Fruit fly (Drosophila melanogaster): ENCODE results near the gene CG4116.

Gene CG4116

dm6 chrX:3022464-3022863 is 44.9 kb downstream of the CG4116 start:
- TF ChIP-seq ato (GFP tag; IDR thresholded peaks at IDR 0.05; ENCODE audit: partially characterized antibody) (no peak), CG12299 (tag; optimal IDR thresholded peaks at IDR 0.05) (peak; percentile 20), CG7928 (GFP tag; optimal IDR thresholded peaks at IDR 0.05) (no peak), CG15479 (GFP tag; optimal IDR thresholded peaks at IDR 0.05) (no peak), CG18599 (GFP tag; optimal IDR thresholded peaks at IDR 0.05) (peak; percentile 69), corto (GFP tag; optimal IDR thresholded peaks at IDR 0.05) (no peak), zen2 (GFP tag; IDR thresholded peaks at IDR 0.05; ENCODE audit: partially characterized antibody) (no peak), unc-4 (GFP tag; IDR thresholded peaks at IDR 0.05; ENCODE audit: partially characterized antibody) (no peak), btn (GFP tag; optimal IDR thresholded peaks at IDR 0.05) (peak; percentile 37), CG10543 (GFP tag; optimal IDR thresholded peaks at IDR 0.05) (no peak), Spps (tag; optimal IDR thresholded peaks at IDR 0.05) (peak; percentile 57), her (GFP tag; optimal IDR thresholded peaks at IDR 0.05) (peak; percentile 36), slp2 (GFP tag; optimal IDR thresholded peaks at IDR 0.05) (peak; percentile 23), Bdp1 (GFP tag; optimal IDR thresholded peaks at IDR 0.05) (no peak), CG4328 (GFP tag; optimal IDR thresholded peaks at IDR 0.05) (no peak), sens (GFP tag) (peak; percentile 96), CG10274 (GFP tag; optimal IDR thresholded peaks at IDR 0.05) (peak; percentile 20), HLH54F (GFP tag; optimal IDR thresholded peaks at IDR 0.05) (peak; percentile 24), amos (GFP tag; IDR thresholded peaks at IDR 0.05; ENCODE audit: partially characterized antibody) (no peak), prd (optimal IDR thresholded peaks at IDR 0.05) (no peak), prd (GFP tag; IDR thresholded peaks at IDR 0.05) (peak; percentile 78), ems (GFP tag; optimal IDR thresholded peaks at IDR 0.05) (peak; percentile 15), tap (tag; optimal IDR thresholded peaks at IDR 0.05) (peak; percentile 66), MBD-R2 (GFP tag; IDR thresholded peaks at IDR 0.05) (no peak), CG17385 (GFP tag; optimal IDR thresholded peaks at IDR 0.05) (peak; percentile 46), wor (GFP tag; IDR thresholded peaks at IDR 0.05) (0 out of 2 replicates have a peak, but pooled peaks have one; percentile 31), CG10654 (GFP tag; optimal IDR thresholded peaks at IDR 0.05) (peak; percentile 20), CG15696 (tag; optimal IDR thresholded peaks at IDR 0.05) (peak; percentile 58), shn (GFP tag; optimal IDR thresholded peaks at IDR 0.05) (no peak), scrt (GFP tag; optimal IDR thresholded peaks at IDR 0.05) (peak; percentile 52), rib (GFP tag; IDR thresholded peaks at IDR 0.05) (no peak), CG7839 (tag; optimal IDR thresholded peaks at IDR 0.05) (peak; percentile 82), CG8089 (GFP tag; optimal IDR thresholded peaks at IDR 0.05) (peak; percentile 48), CG2875 (GFP tag; optimal IDR thresholded peaks at IDR 0.05) (peak; percentile 45), gsb (GFP tag; IDR thresholded peaks at IDR 0.05) (no peak), ssp (GFP tag; IDR thresholded peaks at IDR 0.05) (peak; percentile 64), CG1792 (GFP tag; optimal IDR thresholded peaks at IDR 0.05) (peak; percentile 2), Bteb2 (GFP tag; optimal IDR thresholded peaks at IDR 0.05) (no peak), nerfin-1 (tag; optimal IDR thresholded peaks at IDR 0.05) (peak; percentile 64), CG6689 (GFP tag; IDR thresholded peaks at IDR 0.05) (peak; percentile 73), CG32767 (GFP tag; IDR thresholded peaks at IDR 0.05) (peak; percentile 62), abd-A (tag; optimal IDR thresholded peaks at IDR 0.05) (peak; percentile 66), pzg (GFP tag; optimal IDR thresholded peaks at IDR 0.05) (no peak), vnd (GFP tag; IDR thresholded peaks at IDR 0.05; ENCODE audit: partially characterized antibody) (no peak), slbo (GFP tag; IDR thresholded peaks at IDR 0.05) (peak; percentile 72), CG33557 (GFP tag; optimal IDR thresholded peaks at IDR 0.05) (peak; percentile 69), CG11247 (GFP tag; IDR thresholded peaks at IDR 0.05) (peak; percentile 43; the same call in 1 of the 2 replicates), BEAF-32 (GFP tag; optimal IDR thresholded peaks at IDR 0.05) (no peak), CG43689 (GFP tag; IDR thresholded peaks at IDR 0.05) (0 out of 2 replicates have a peak, but pooled peaks have one; percentile 23), CG34376 (GFP tag; optimal IDR thresholded peaks at IDR 0.05) (no peak), cad (GFP tag; optimal IDR thresholded peaks at IDR 0.05) (no peak)
